Worm (Caenorhabditis elegans) whole organism, L4 larva: ENCODE results near the gene H10D18.5.

Experiments used
- F49E8.2 ChIP-seq: sonication (generic microtip); optimal IDR thresholded peaks from 2 replicates; lab custom pipeline; 2016; ENCODE audit warnings: missing compliant biosample characterization, mild to moderate bottlenecking, missing genetic modification characterization, borderline replicate concordance
- Y105C5A.15 ChIP-seq: fragments of 200-800 bp; sonication (Bioruptor generic); IDR thresholded peaks from 2 replicates; pipeline ENCODE4 v1.3.6; 2022; ENCODE audit warnings: missing genetic modification characterization, missing compliant biosample characterization
- dpl-1 ChIP-seq: fragments of 150-350 bp; optimal IDR thresholded peaks from 2 replicates; lab custom pipeline; 2014; ENCODE audit warnings: missing biosample characterization, missing genetic modification reagents, missing genetic modification characterization
- jun-1 ChIP-seq: fragments of 150-350 bp; optimal IDR thresholded peaks from 2 replicates; lab custom pipeline; 2014; ENCODE audit warnings: missing biosample characterization, missing genetic modification reagents, missing genetic modification characterization
- madf-5 ChIP-seq, 2 experiments: fragments of 200-800 bp; sonication (Bioruptor generic); IDR thresholded peaks; 2 replicates each; pipeline ENCODE4 v1.3.6; 2022; ENCODE audit warnings: missing compliant biosample characterization in 2 of 2, missing genetic modification characterization in 2 of 2
- mep-1 ChIP-seq: fragments of 150-350 bp; sonication (generic microtip); optimal IDR thresholded peaks from 3 replicates; lab custom pipeline; 2014; ENCODE audit warnings: missing biosample characterization, missing genetic modification characterization
- nhr-77 ChIP-seq: fragments of 150-350 bp; optimal IDR thresholded peaks from 2 replicates; lab custom pipeline; 2014; ENCODE audit warnings: missing biosample characterization, missing genetic modification characterization
- sdz-12 ChIP-seq: fragments of 200-800 bp; sonication (Bioruptor generic); optimal IDR thresholded peaks from 2 replicates; lab custom pipeline; 2018; ENCODE audit warnings: mild to moderate bottlenecking, missing genetic modification characterization, missing compliant biosample characterization
- snpc-1.2 ChIP-seq: fragments of 200-800 bp; sonication (Bioruptor generic); IDR thresholded peaks from 2 replicates; pipeline ENCODE4 v1.3.6; 2022; ENCODE audit warnings: missing genetic modification reagents, missing genetic modification characterization, missing compliant biosample characterization
- spr-3 ChIP-seq: fragments of 200-800 bp; sonication (Bioruptor generic); optimal IDR thresholded peaks from 2 replicates; lab custom pipeline; 2018; ENCODE audit warnings: mild to moderate bottlenecking, missing genetic modification characterization, missing compliant biosample characterization

DNA sequence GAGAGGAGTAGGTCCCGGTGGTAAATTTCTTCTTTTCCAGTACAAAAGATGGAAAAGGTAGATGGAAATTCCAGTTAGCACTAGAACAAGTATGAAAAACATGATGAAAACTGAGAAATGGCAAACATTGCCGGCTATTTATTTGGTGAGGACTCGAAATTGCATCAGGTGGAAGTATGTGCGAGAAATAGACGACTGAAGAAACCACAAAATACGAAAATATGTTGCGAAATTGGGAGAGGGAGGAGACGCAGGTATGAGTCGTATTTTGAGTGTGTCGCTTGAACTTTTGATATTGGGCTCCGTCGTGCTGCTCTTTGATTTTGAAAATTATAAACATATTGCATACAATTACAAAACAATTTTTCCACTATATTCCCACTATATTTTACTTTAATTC, 28.2 kb downstream of the H10D18.5 start, which contains the start of gene cyp-33C8:
- no peak for TF ChIP-seq nhr-77 (tag; lab: Kevin White, UChicago)
- TF ChIP-seq spr-3 (GFP tag; lab: Kevin White, UChicago): no peak
- no peak for TF ChIP-seq Y105C5A.15 (GFP tag; lab: Robert Waterston, UW)
- TF ChIP-seq jun-1 (tag; lab: Kevin White, UChicago): no peak
- no peak for TF ChIP-seq F49E8.2
- peak; percentile 16 for TF ChIP-seq dpl-1 (GFP tag; lab: Kevin White, UChicago)
- no peak for TF ChIP-seq mep-1 (tag; lab: Kevin White, UChicago)
- TF ChIP-seq madf-5 (GFP tag; IDR thresholded peaks at IDR 0.05; lab: Robert Waterston, UW): no peak
- TF ChIP-seq sdz-12 (GFP tag; lab: Kevin White, UChicago): no peak
- no peak for TF ChIP-seq snpc-1.2
